Worm (Caenorhabditis elegans): ENCODE data around the gene amt-1.

The amt-1 gene

DNA sequence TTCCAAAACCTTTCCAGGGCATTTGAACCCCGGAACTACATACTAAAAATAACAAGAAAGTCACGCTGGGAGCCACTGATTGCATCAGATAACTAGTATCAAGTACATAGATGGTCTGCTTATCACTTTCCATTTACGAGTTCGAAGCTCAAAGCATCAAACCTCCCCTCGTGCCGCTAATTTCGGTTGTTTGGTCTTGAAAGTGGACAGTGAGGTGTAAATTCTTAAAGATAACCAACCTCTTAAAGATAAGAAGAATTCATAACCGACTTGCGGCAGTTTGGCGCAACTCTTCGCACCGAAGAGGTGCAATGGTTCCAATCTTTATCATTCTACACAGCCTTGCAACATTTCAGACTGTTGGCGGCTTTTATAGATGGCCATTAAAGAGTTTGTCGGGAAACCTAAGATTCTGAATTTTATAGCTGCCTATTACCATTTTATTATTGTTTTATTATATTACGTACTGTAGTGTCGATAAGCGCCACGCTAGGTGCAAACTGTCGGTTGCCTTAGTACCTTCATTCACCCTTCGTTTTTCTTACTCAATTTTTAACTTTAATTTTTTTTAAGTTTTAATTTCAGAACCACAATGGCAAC is 6.4 kb upstream of the amt-1 start, which contains the start of gene amt-4:
Gene amt-4 (plus strand): TSS at position 586 of the 600 bp plus-strand sequence.
- TF ChIP-seq unc-62 (GFP tag; optimal IDR thresholded peaks at IDR 0.05) (no peak), sptf-1 (tag; optimal IDR thresholded peaks at IDR 0.05) (no peak), efl-1 (optimal IDR thresholded peaks at IDR 0.05) (no peak), efl-1 (GFP tag; optimal IDR thresholded peaks at IDR 0.05 in 1 of 2) (no peak), nhr-237 (tag; optimal IDR thresholded peaks at IDR 0.05) (no peak), tbx-2 (tag; optimal IDR thresholded peaks at IDR 0.05) (no peak), vab-15 (tag; optimal IDR thresholded peaks at IDR 0.05) (no peak), ceh-8 (GFP tag; optimal IDR thresholded peaks at IDR 0.05) (no peak), fkh-10 (GFP tag; optimal IDR thresholded peaks at IDR 0.05) (no peak), ceh-88 (GFP tag; IDR thresholded peaks at IDR 0.05) (no peak), nhr-11 (tag; optimal IDR thresholded peaks at IDR 0.05) (no peak), rnt-1 (tag; optimal IDR thresholded peaks at IDR 0.05) (no peak), hlh-17 (GFP tag; optimal IDR thresholded peaks at IDR 0.05; ENCODE audit: borderline replicate concordance) (no peak), snu-23 (GFP tag; optimal IDR thresholded peaks at IDR 0.05) (no peak), egl-27 (tag; optimal IDR thresholded peaks at IDR 0.05) (no peak), sup-37 (GFP tag; optimal IDR thresholded peaks at IDR 0.05) (no peak), unc-86 (tag; optimal IDR thresholded peaks at IDR 0.05) (no peak), lin-14 (GFP tag; optimal IDR thresholded peaks at IDR 0.05) (peak; percentile 4), nhr-77 (tag; optimal IDR thresholded peaks at IDR 0.05) (no peak), elt-3 (tag; optimal IDR thresholded peaks at IDR 0.05) (no peak), nhr-19 (GFP tag; conservative IDR thresholded peaks at IDR 0.05) (no peak), aly-2 (tag; optimal IDR thresholded peaks at IDR 0.05) (no peak), lin-15B (tag; optimal IDR thresholded peaks at IDR 0.05) (no peak), ceh-63 (GFP tag; optimal IDR thresholded peaks at IDR 0.05) (no peak), skn-1 (tag; optimal IDR thresholded peaks at IDR 0.05) (no peak), fkh-8 (tag; optimal IDR thresholded peaks at IDR 0.05) (no peak), F16B12.6 (tag; optimal IDR thresholded peaks at IDR 0.05) (no peak), nhr-71 (tag; optimal IDR thresholded peaks at IDR 0.05) (peak; percentile 31), nhr-20 (tag; optimal IDR thresholded peaks at IDR 0.05) (peak; percentile 23), lin-39 (tag; optimal IDR thresholded peaks at IDR 0.05) (no peak), hpl-2 (GFP tag; optimal IDR thresholded peaks at IDR 0.05) (no peak), alr-1 (tag; optimal IDR thresholded peaks at IDR 0.05; ENCODE audit: borderline replicate concordance) (no peak), blmp-1 (tag; optimal IDR thresholded peaks at IDR 0.05) (no peak), ets-5 (GFP tag; IDR thresholded peaks at IDR 0.05) (no peak), Y116A8C.19 (tag; optimal IDR thresholded peaks at IDR 0.05; ENCODE audit: borderline replicate concordance) (no peak), pax-3 (tag; optimal IDR thresholded peaks at IDR 0.05) (no peak), mef-2 (tag; optimal IDR thresholded peaks at IDR 0.05) (no peak), unc-30 (tag; optimal IDR thresholded peaks at IDR 0.05) (no peak), lsy-2 (tag; optimal IDR thresholded peaks at IDR 0.05) (no peak), nhr-28 (tag; optimal IDR thresholded peaks at IDR 0.05) (no peak), pqm-1 (tag; optimal IDR thresholded peaks at IDR 0.05) (no peak), aha-1 (tag; optimal IDR thresholded peaks at IDR 0.05) (no peak), ces-1 (GFP tag; optimal IDR thresholded peaks at IDR 0.05) (no peak), unc-130 (tag; optimal IDR thresholded peaks at IDR 0.05) (no peak), grh-1 (GFP tag; IDR thresholded peaks at IDR 0.05) (no peak), mdl-1 (tag; optimal IDR thresholded peaks at IDR 0.05) (peak in 1 of 2 experiments; percentile 64), lin-13 (GFP tag; optimal IDR thresholded peaks at IDR 0.05) (no peak), egl-13 (tag; optimal IDR thresholded peaks at IDR 0.05) (no peak), ceh-90 (tag; optimal IDR thresholded peaks at IDR 0.05) (no peak), tlp-1 (tag; optimal IDR thresholded peaks at IDR 0.05) (peak; percentile 27), elt-2 (tag; optimal IDR thresholded peaks at IDR 0.05) (peak; percentile 98), ztf-4 (tag; optimal IDR thresholded peaks at IDR 0.05) (no peak), fos-1 (tag; optimal IDR thresholded peaks at IDR 0.05) (no peak), C34B4.2 (tag; optimal IDR thresholded peaks at IDR 0.05) (no peak)

All from whole organism, L1 larva.